Fruit fly (Drosophila melanogaster) whole organism, larva: ENCODE results near the gene phr6-4.

Experiments
- noc ChIP-seq: fragments of 200-800 bp; sonication (Bioruptor generic); optimal IDR thresholded peaks from 3 replicates; lab custom pipeline; 2019; ENCODE audit warnings: missing biosample characterization, mild to moderate bottlenecking, missing genetic modification characterization, moderate library complexity

Gene phr6-4

dm6 chr2L:20647240-20647908 is 1.8 kb upstream of the phr6-4 start:
- no peak for TF ChIP-seq noc

- TF ChIP-seq noc: no peak
These were observed 2.4 kb downstream of the phr6-4 start, which contains the start of gene CG17470 for dm6 chr2L:20643144-20643543. TSS of gene CG17470 (minus strand) at chr2L:20643244.

dm6 chr2L:20640617-20641016 is 5.0 kb downstream of the phr6-4 start, which contains the start of gene Sfp38D:
TSS of gene Sfp38D (plus strand) at chr2L:20640917.
- TF ChIP-seq noc: no peak

dm6 chr2L:20639821-20640220 is 5.8 kb downstream of the phr6-4 start, which contains the start of gene CG31680:
TSS of gene CG31680 (plus strand) at chr2L:20640121.
- no peak for TF ChIP-seq noc

- TF ChIP-seq noc: no peak
These were observed 7.2 kb downstream of the phr6-4 start for dm6 chr2L:20638413-20638812.

dm6 chr2L:20634215-20634614 is 11.4 kb downstream of the phr6-4 start, which contains the start of gene CG17472:
TSS of gene CG17472 (plus strand) at chr2L:20634515.
- no peak for TF ChIP-seq noc

- TF ChIP-seq noc: no peak
These were observed 31.4 kb downstream of the phr6-4 start, which contains the start of gene CG15475 for dm6 chr2L:20614222-20614621. TSS of gene CG15475 (plus strand) at chr2L:20614522.

dm6 chr2L:20604096-20604495 is 41.5 kb downstream of the phr6-4 start, which contains the start of gene CG31677:
TSS of gene CG31677 (minus strand) at chr2L:20604196.
- TF ChIP-seq noc: no peak

- no peak for TF ChIP-seq noc
These were observed 44.3 kb downstream of the phr6-4 start for dm6 chr2L:20601282-20601681.

- no peak for TF ChIP-seq noc
These were observed 47.8 kb downstream of the phr6-4 start for dm6 chr2L:20597744-20598143.
